Fruit fly (Drosophila melanogaster) whole organism, embryonic: ENCODE results near the gene side-IV.

ENCODE experiments used
- Blimp-1 ChIP-seq: fragments of 200-800 bp; sonication (Bioruptor generic); optimal IDR thresholded peaks from 3 replicates; lab custom pipeline; 2018; ENCODE audit warnings: missing biosample characterization, missing genetic modification characterization, mild to moderate bottlenecking, moderate library complexity, missing genetic modification reagents
- CG10431 ChIP-seq: fragments of 200-800 bp; sonication (Bioruptor generic); optimal IDR thresholded peaks from 3 replicates; lab custom pipeline; 2018; ENCODE audit warnings: missing biosample characterization, mild to moderate bottlenecking, missing genetic modification characterization
- CG10654 ChIP-seq: fragments of 200-800 bp; sonication (Bioruptor generic); optimal IDR thresholded peaks from 2 replicates; lab custom pipeline; 2016; ENCODE audit warnings: missing biosample characterization, missing genetic modification characterization
- CG11398 ChIP-seq: fragments of 200-800 bp; sonication (Bioruptor generic); optimal IDR thresholded peaks from 2 replicates; lab custom pipeline; 2016; ENCODE audit warnings: missing biosample characterization, missing genetic modification characterization
- CG11560 ChIP-seq: fragments of 200-800 bp; sonication (Bioruptor generic); IDR thresholded peaks from 3 replicates; pipeline ENCODE4 v1.3.6; 2022; ENCODE audit warnings: missing biosample characterization, missing genetic modification characterization
- CG11723 ChIP-seq: fragments of 200-800 bp; sonication (Bioruptor generic); optimal IDR thresholded peaks from 2 replicates; lab custom pipeline; 2017; ENCODE audit warnings: missing biosample characterization, mild to moderate bottlenecking, missing genetic modification characterization
- CG13424 ChIP-seq: fragments of 200-800 bp; sonication (Bioruptor generic); optimal IDR thresholded peaks from 2 replicates; lab custom pipeline; 2019; ENCODE audit warnings: missing biosample characterization, mild to moderate bottlenecking, missing genetic modification characterization, moderate library complexity
- CG14965 ChIP-seq: fragments of 200-800 bp; sonication (Bioruptor generic); optimal IDR thresholded peaks from 2 replicates; lab custom pipeline; 2016; ENCODE audit warnings: missing biosample characterization, missing genetic modification characterization, borderline replicate concordance
- CG15269 ChIP-seq: fragments of 200-800 bp; sonication (Bioruptor generic); optimal IDR thresholded peaks from 2 replicates; lab custom pipeline; 2018; ENCODE audit warnings: missing biosample characterization, mild to moderate bottlenecking, missing genetic modification characterization, moderate library complexity
- CG1647 ChIP-seq: fragments of 200-800 bp; sonication (Bioruptor generic); optimal IDR thresholded peaks from 3 replicates; lab custom pipeline; 2016; ENCODE audit warnings: missing biosample characterization, missing genetic modification characterization
- CG17186 ChIP-seq: fragments of 200-800 bp; sonication (Bioruptor generic); optimal IDR thresholded peaks from 3 replicates; lab custom pipeline; 2017; ENCODE audit warnings: missing biosample characterization, missing genetic modification reagents, missing genetic modification characterization
- CG17359 ChIP-seq: fragments of 200-800 bp; sonication (Bioruptor generic); optimal IDR thresholded peaks from 3 replicates; lab custom pipeline; 2018; ENCODE audit warnings: missing biosample characterization, mild to moderate bottlenecking, missing genetic modification characterization, moderate library complexity
- CG17612 ChIP-seq: fragments of 200-800 bp; sonication (Bioruptor generic); IDR thresholded peaks from 2 replicates; pipeline ENCODE4 v1.3.6; 2022; ENCODE audit warnings: missing biosample characterization, missing genetic modification characterization
- CG2199 ChIP-seq: fragments of 200-800 bp; sonication (Bioruptor generic); IDR thresholded peaks from 3 replicates; pipeline ENCODE4 v1.3.6; 2022; ENCODE audit warnings: missing biosample characterization, missing genetic modification characterization
- CG2678 ChIP-seq: fragments of 200-800 bp; sonication (Bioruptor generic); optimal IDR thresholded peaks from 3 replicates; lab custom pipeline; 2019; ENCODE audit warnings: missing biosample characterization, mild to moderate bottlenecking, missing genetic modification characterization, moderate library complexity
- CG2889 ChIP-seq: fragments of 200-800 bp; sonication (Bioruptor generic); IDR thresholded peaks from 3 replicates; pipeline ENCODE4 v1.3.6; 2022; ENCODE audit warnings: missing biosample characterization, missing genetic modification characterization
- CG4617 ChIP-seq: fragments of 200-800 bp; sonication (Bioruptor generic); optimal IDR thresholded peaks from 3 replicates; lab custom pipeline; 2016; ENCODE audit warnings: missing biosample characterization, missing genetic modification characterization, borderline replicate concordance
- CG6272 ChIP-seq: fragments of 200-800 bp; sonication (Bioruptor generic); IDR thresholded peaks from 2 replicates; pipeline ENCODE4 v1.3.6; 2022; ENCODE audit warnings: missing biosample characterization, missing genetic modification characterization
- CG6791 ChIP-seq: fragments of 200-800 bp; sonication (Bioruptor generic); IDR thresholded peaks from 3 replicates; pipeline ENCODE4 v1.3.6; 2022; ENCODE audit warnings: missing biosample characterization, missing genetic modification characterization; ENCODE audit not compliant: partially characterized antibody
- CG6854 ChIP-seq: fragments of 200-800 bp; sonication (Bioruptor generic); optimal IDR thresholded peaks from 3 replicates; lab custom pipeline; 2017; ENCODE audit warnings: missing biosample characterization, mild to moderate bottlenecking, missing genetic modification characterization
- CG8359 ChIP-seq: fragments of 200-800 bp; sonication (Bioruptor generic); optimal IDR thresholded peaks from 2 replicates; lab custom pipeline; 2017; ENCODE audit warnings: missing biosample characterization, mild to moderate bottlenecking, missing genetic modification characterization, borderline replicate concordance
- Camta ChIP-seq: fragments of 200-800 bp; sonication (Bioruptor generic); optimal IDR thresholded peaks from 2 replicates; lab custom pipeline; 2016; ENCODE audit warnings: missing biosample characterization, missing genetic modification characterization
- Chrac-16 ChIP-seq: fragments of 200-800 bp; sonication (Bioruptor generic); optimal IDR thresholded peaks from 3 replicates; lab custom pipeline; 2016; ENCODE audit warnings: missing biosample characterization, missing genetic modification characterization
- Dip3 ChIP-seq: fragments of 200-800 bp; sonication (Bioruptor generic); optimal IDR thresholded peaks from 3 replicates; lab custom pipeline; 2016; ENCODE audit warnings: missing biosample characterization, missing genetic modification characterization
- Drgx ChIP-seq: fragments of 200-800 bp; sonication (Bioruptor generic); IDR thresholded peaks from 2 replicates; pipeline ENCODE4 v1.3.6; 2022; ENCODE audit warnings: missing biosample characterization, missing genetic modification characterization
- Lpt ChIP-seq: fragments of >200 bp; optimal IDR thresholded peaks from 2 replicates; lab custom pipeline; 2018; ENCODE audit warnings: missing biosample characterization, missing genetic modification characterization
- Mes4 ChIP-seq: fragments of 200-800 bp; sonication (Bioruptor generic); optimal IDR thresholded peaks from 2 replicates; lab custom pipeline; 2016; ENCODE audit warnings: missing biosample characterization, missing genetic modification characterization
- Myb ChIP-seq: fragments of 200-800 bp; sonication (Bioruptor generic); optimal IDR thresholded peaks from 2 replicates; lab custom pipeline; 2016; ENCODE audit warnings: missing biosample characterization, missing genetic modification characterization
- NC2β ChIP-seq: fragments of 200-800 bp; sonication (Bioruptor generic); optimal IDR thresholded peaks from 2 replicates; lab custom pipeline; 2016; ENCODE audit warnings: missing biosample characterization, missing genetic modification characterization
- PHDP ChIP-seq: fragments of 200-800 bp; sonication (Bioruptor generic); optimal IDR thresholded peaks from 3 replicates; lab custom pipeline; 2018; ENCODE audit warnings: missing biosample characterization, mild to moderate bottlenecking, missing genetic modification characterization, moderate library complexity
- Pdp1 ChIP-seq, 2 experiments: fragments of 200-800 bp; sonication (Bioruptor generic); optimal IDR thresholded peaks; 3 replicates each; lab custom pipeline; 2016; ENCODE audit warnings: missing biosample characterization in 2 of 2, missing genetic modification characterization in 2 of 2, mild to moderate bottlenecking in 1 of 2, moderate library complexity in 1 of 2
- Rx ChIP-seq: fragments of 200-800 bp; sonication (Bioruptor generic); IDR thresholded peaks from 2 replicates; pipeline ENCODE4 v1.3.6; 2022; ENCODE audit warnings: missing biosample characterization, missing genetic modification characterization
- Trl ChIP-seq, 3 experiments: fragments of >200 bp in 2 of 3; fragments of 200-800 bp in 1 of 3; sonication (Bioruptor generic) in 1 of 3; optimal IDR thresholded peaks; 2 replicates in 1 of 3; 3 replicates in 2 of 3; lab custom pipeline; 2016 to 2017; ENCODE audit warnings: missing biosample characterization in 1 of 3, missing genetic modification characterization in 1 of 3
- amos ChIP-seq: fragments of 200-800 bp; sonication (Bioruptor generic); IDR thresholded peaks from 2 replicates; pipeline ENCODE4 v1.3.6; 2022; ENCODE audit warnings: missing biosample characterization, missing genetic modification characterization; ENCODE audit not compliant: partially characterized antibody
- aop ChIP-seq: fragments of 200-800 bp; sonication (Bioruptor generic); IDR thresholded peaks from 2 replicates; pipeline ENCODE4 v1.3.6; 2022; ENCODE audit warnings: missing biosample characterization, missing genetic modification characterization
- esg ChIP-seq: fragments of 200-800 bp; sonication (Bioruptor generic); conservative IDR thresholded peaks from 2 replicates; pipeline ENCODE4 v1.3.6; 2022; ENCODE audit warnings: missing biosample characterization, missing genetic modification characterization
- fd96Cb ChIP-seq: fragments of 200-800 bp; sonication (Bioruptor generic); optimal IDR thresholded peaks from 2 replicates; lab custom pipeline; 2018; ENCODE audit warnings: missing biosample characterization, mild to moderate bottlenecking, missing genetic modification characterization, moderate library complexity
- her ChIP-seq: fragments of 200-800 bp; sonication (Bioruptor generic); optimal IDR thresholded peaks from 2 replicates; lab custom pipeline; 2016; ENCODE audit warnings: missing biosample characterization, missing genetic modification characterization
- mld ChIP-seq: fragments of 200-800 bp; sonication (Bioruptor generic); IDR thresholded peaks from 3 replicates; pipeline ENCODE4 v1.3.6; 2022; ENCODE audit warnings: missing biosample characterization, missing genetic modification characterization; ENCODE audit not compliant: partially characterized antibody
- nau ChIP-seq: fragments of 200-800 bp; sonication (Bioruptor generic); optimal IDR thresholded peaks from 3 replicates; lab custom pipeline; 2017; ENCODE audit warnings: missing biosample characterization, mild to moderate bottlenecking, missing genetic modification characterization, missing genetic modification reagents
- odd ChIP-seq: fragments of 200-800 bp; sonication (Bioruptor generic); optimal IDR thresholded peaks from 2 replicates; lab custom pipeline; 2017; ENCODE audit warnings: missing biosample characterization, mild to moderate bottlenecking, missing genetic modification characterization
- pho ChIP-seq: fragments of 200-800 bp; sonication (Bioruptor generic); optimal IDR thresholded peaks from 2 replicates; lab custom pipeline; 2016; ENCODE audit warnings: missing biosample characterization, missing genetic modification characterization
- sens-2 ChIP-seq: fragments of 200-800 bp; sonication (Bioruptor generic); IDR thresholded peaks from 2 replicates; pipeline ENCODE4 v1.3.6; 2022; ENCODE audit warnings: missing biosample characterization, missing genetic modification characterization
- slou ChIP-seq: fragments of 200-800 bp; sonication (Bioruptor generic); optimal IDR thresholded peaks from 3 replicates; lab custom pipeline; 2016; ENCODE audit warnings: missing biosample characterization, missing genetic modification characterization
- sqz ChIP-seq: fragments of 200-800 bp; sonication (Bioruptor generic); optimal IDR thresholded peaks from 3 replicates; lab custom pipeline; 2018; ENCODE audit warnings: missing biosample characterization, mild to moderate bottlenecking, missing genetic modification characterization
- stwl ChIP-seq: fragments of 200-800 bp; sonication (Bioruptor generic); optimal IDR thresholded peaks from 3 replicates; lab custom pipeline; 2018; ENCODE audit warnings: missing biosample characterization, mild to moderate bottlenecking, missing genetic modification characterization, moderate library complexity
- trh ChIP-seq: fragments of 200-800 bp; sonication (Bioruptor generic); optimal IDR thresholded peaks from 2 replicates; lab custom pipeline; 2016; ENCODE audit warnings: missing biosample characterization, missing genetic modification characterization
- tup ChIP-seq: fragments of 200-800 bp; sonication (Bioruptor generic); optimal IDR thresholded peaks from 2 replicates; lab custom pipeline; 2016; ENCODE audit warnings: missing biosample characterization, mild to moderate bottlenecking, missing genetic modification characterization, moderate library complexity
- wek ChIP-seq: fragments of 200-800 bp; sonication (Bioruptor generic); optimal IDR thresholded peaks from 3 replicates; lab custom pipeline; 2018; ENCODE audit warnings: missing biosample characterization, mild to moderate bottlenecking, missing genetic modification characterization, moderate library complexity
- zen ChIP-seq: fragments of 200-800 bp; sonication (Bioruptor generic); optimal IDR thresholded peaks from 3 replicates; lab custom pipeline; 2018; ENCODE audit warnings: missing biosample characterization, mild to moderate bottlenecking, missing genetic modification characterization, moderate library complexity

side-IV gene

DNA sequence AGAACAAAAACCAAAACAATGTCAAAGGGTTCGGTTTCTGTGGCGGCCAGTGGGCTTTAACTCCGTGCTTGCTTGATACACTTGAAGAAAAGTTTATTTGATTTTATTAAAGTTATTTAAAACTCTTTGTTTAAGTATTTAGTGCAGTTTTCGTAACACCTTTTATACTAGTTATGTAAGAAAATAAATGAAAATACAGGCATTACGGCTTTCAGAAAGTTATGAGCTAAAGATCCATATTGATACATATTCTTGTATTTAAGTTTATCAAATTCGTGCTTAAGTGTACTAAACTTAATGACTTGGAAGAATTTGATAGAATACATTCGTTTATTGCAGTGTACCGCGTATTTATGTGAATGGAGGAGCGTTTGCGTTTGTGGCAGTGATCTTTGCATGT, 3.9 kb upstream of the side-IV start (continued):
- TF ChIP-seq CG6791 (GFP tag; lab: Robert Waterston, UW) (no peak), zen (tag; lab: Kevin White, UChicago) (no peak), CG8359 (no peak), CG2678 (tag; lab: Kevin White, UChicago) (peak; percentile 71), Lpt (GFP tag; lab: Kevin White, UChicago) (no peak), her (GFP tag; lab: Kevin White, UChicago) (no peak), mld (GFP tag; lab: Robert Waterston, UW) (no peak), Blimp-1 (peak; percentile 60), Myb (no peak), Dip3 (GFP tag; lab: Kevin White, UChicago) (peak; percentile 25), slou (GFP tag; lab: Kevin White, UChicago) (no peak), sqz (no peak), CG17612 (GFP tag; lab: Robert Waterston, UW) (no peak), Drgx (GFP tag; lab: Robert Waterston, UW) (no peak), aop (GFP tag; lab: Robert Waterston, UW) (no peak), Chrac-16 (peak; percentile 5), Mes4 (GFP tag; lab: Kevin White, UChicago) (no peak), CG11560 (tag; lab: Robert Waterston, UW) (no peak), pho (GFP tag; lab: Kevin White, UChicago) (peak; percentile 8), CG11723 (GFP tag; lab: Kevin White, UChicago) (no peak), CG10431 (no peak), esg (GFP tag; lab: Robert Waterston, UW) (no peak; the same call in 1 of the 2 replicates), trh (GFP tag; lab: Kevin White, UChicago) (no peak), Trl (optimal IDR thresholded peaks at IDR 0.05; lab: Kevin White, UChicago) (no peak), Trl (GFP tag; optimal IDR thresholded peaks at IDR 0.05; lab: Kevin White, UChicago) (no peak), wek (no peak), CG6854 (GFP tag; lab: Kevin White, UChicago) (peak; percentile 16), NC2β (GFP tag; lab: Kevin White, UChicago) (no peak), CG17186 (GFP tag; lab: Kevin White, UChicago) (no peak), Pdp1 (GFP tag; optimal IDR thresholded peaks at IDR 0.05; lab: Kevin White, UChicago) (peak; percentile 27 to 56), CG13424 (tag; lab: Kevin White, UChicago) (peak; percentile 44), CG14965 (GFP tag; lab: Kevin White, UChicago) (no peak), CG2199 (GFP tag; lab: Robert Waterston, UW) (no peak), Rx (GFP tag; lab: Robert Waterston, UW) (no peak), stwl (tag; lab: Kevin White, UChicago) (no peak), CG4617 (GFP tag; lab: Kevin White, UChicago) (no peak), fd96Cb (tag; lab: Kevin White, UChicago) (peak; percentile 60), Camta (GFP tag; lab: Kevin White, UChicago) (peak; percentile 22), amos (GFP tag; lab: Robert Waterston, UW) (no peak), CG10654 (GFP tag; lab: Kevin White, UChicago) (peak; percentile 15), nau (GFP tag; lab: Kevin White, UChicago) (no peak), CG15269 (tag; lab: Kevin White, UChicago) (peak; percentile 66), CG2889 (no peak), CG6272 (GFP tag; lab: Robert Waterston, UW) (0 out of 2 replicates have a peak, but pooled peaks have one; percentile 11), CG1647 (no peak), CG17359 (tag; lab: Kevin White, UChicago) (peak; percentile 33), sens-2 (GFP tag; lab: Robert Waterston, UW) (no peak), odd (GFP tag; lab: Kevin White, UChicago) (no peak), tup (GFP tag; lab: Kevin White, UChicago) (no peak), CG11398 (GFP tag; lab: Kevin White, UChicago) (no peak), PHDP (tag; lab: Kevin White, UChicago) (peak; percentile 69)
